Fruit fly (Drosophila melanogaster) whole organism, adult: Measurements from ENCODE around the gene dpr14.

Source experiments
- CG11617 ChIP-seq: fragments of 200-800 bp; sonication (Bioruptor generic); optimal IDR thresholded peaks from 2 replicates; lab custom pipeline; 2017; ENCODE audit warnings: mild to moderate bottlenecking, missing biosample characterization, missing genetic modification reagents, missing genetic modification characterization
- CG12768 ChIP-seq: fragments of 200-800 bp; sonication (Bioruptor generic); optimal IDR thresholded peaks from 2 replicates; lab custom pipeline; 2017; ENCODE audit warnings: missing biosample characterization, missing genetic modification characterization, mild to moderate bottlenecking, moderate library complexity, missing genetic modification reagents
- CG14711 ChIP-seq: fragments of 200-800 bp; sonication (Bioruptor generic); optimal IDR thresholded peaks from 2 replicates; lab custom pipeline; 2018; ENCODE audit warnings: missing biosample characterization, mild to moderate bottlenecking, missing genetic modification characterization, moderate library complexity
- CG1620 ChIP-seq: fragments of 200-800 bp; sonication (Bioruptor generic); optimal IDR thresholded peaks from 2 replicates; lab custom pipeline; 2016; ENCODE audit warnings: missing biosample characterization, missing genetic modification characterization
- CG33017 ChIP-seq: fragments of 200-800 bp; sonication (Bioruptor generic); optimal IDR thresholded peaks from 2 replicates; lab custom pipeline; 2018; ENCODE audit warnings: missing biosample characterization, mild to moderate bottlenecking, missing genetic modification characterization, moderate library complexity
- CG5204 ChIP-seq: fragments of 200-800 bp; sonication (Bioruptor generic); optimal IDR thresholded peaks from 2 replicates; lab custom pipeline; 2016; ENCODE audit warnings: missing biosample characterization, missing genetic modification characterization
- CG7045 ChIP-seq: fragments of 200-800 bp; sonication (Bioruptor generic); optimal IDR thresholded peaks from 2 replicates; lab custom pipeline; 2017; ENCODE audit warnings: missing biosample characterization, mild to moderate bottlenecking, missing genetic modification characterization
- CG7101 ChIP-seq: fragments of 200-800 bp; sonication (Bioruptor generic); optimal IDR thresholded peaks from 2 replicates; lab custom pipeline; 2018; ENCODE audit warnings: missing biosample characterization, mild to moderate bottlenecking, missing genetic modification characterization, moderate library complexity
- Clk ChIP-seq: fragments of 200-800 bp; sonication (Bioruptor generic); optimal IDR thresholded peaks from 2 replicates; lab custom pipeline; 2017; ENCODE audit warnings: missing biosample characterization, missing genetic modification characterization
- Crg-1 ChIP-seq: fragments of 200-800 bp; sonication (Bioruptor generic); optimal IDR thresholded peaks from 2 replicates; lab custom pipeline; 2016; ENCODE audit warnings: missing biosample characterization, missing genetic modification characterization
- Hr96 ChIP-seq: fragments of 200-800 bp; sonication (Bioruptor generic); optimal IDR thresholded peaks from 2 replicates; lab custom pipeline; 2016; ENCODE audit warnings: missing biosample characterization, missing genetic modification characterization
- Mnt ChIP-seq: fragments of 200-800 bp; sonication (Bioruptor generic); optimal IDR thresholded peaks from 2 replicates; lab custom pipeline; 2016; ENCODE audit warnings: missing biosample characterization, mild to moderate bottlenecking, missing genetic modification characterization
- bab1 ChIP-seq: fragments of 200-800 bp; sonication (Bioruptor generic); optimal IDR thresholded peaks from 3 replicates; lab custom pipeline; 2019; ENCODE audit warnings: missing biosample characterization, mild to moderate bottlenecking, missing genetic modification characterization, moderate library complexity
- cic ChIP-seq: fragments of 200-800 bp; sonication (Bioruptor generic); optimal IDR thresholded peaks from 2 replicates; lab custom pipeline; 2017; ENCODE audit warnings: missing biosample characterization, mild to moderate bottlenecking, missing genetic modification characterization, moderate library complexity
- cnc ChIP-seq, 2 experiments: fragments of >200 bp; optimal IDR thresholded peaks; 2 replicates each; lab custom pipeline; 2017
- kay ChIP-seq: fragments of 200-800 bp; sonication (Bioruptor generic); peaks from one replicate; lab custom pipeline; 2016; ENCODE audit warnings: missing biosample characterization, missing genetic modification characterization, borderline replicate concordance
- ovo ChIP-seq: fragments of 200-800 bp; sonication (Bioruptor generic); optimal IDR thresholded peaks from 2 replicates; lab custom pipeline; 2016; ENCODE audit warnings: missing biosample characterization, missing genetic modification characterization
- pad ChIP-seq: fragments of 200-800 bp; sonication (Bioruptor generic); optimal IDR thresholded peaks from 3 replicates; lab custom pipeline; 2017; ENCODE audit warnings: missing biosample characterization, missing genetic modification characterization, mild to moderate bottlenecking, moderate library complexity, missing genetic modification reagents
- tj ChIP-seq: fragments of 200-800 bp; sonication (Bioruptor generic); optimal IDR thresholded peaks from 3 replicates; lab custom pipeline; 2017; ENCODE audit warnings: missing biosample characterization, mild to moderate bottlenecking, missing genetic modification characterization, moderate library complexity
- toe ChIP-seq: fragments of 200-800 bp; sonication (Bioruptor generic); optimal IDR thresholded peaks from 2 replicates; lab custom pipeline; 2016; ENCODE audit warnings: missing biosample characterization, missing genetic modification characterization

The dpr14 gene

DNA sequence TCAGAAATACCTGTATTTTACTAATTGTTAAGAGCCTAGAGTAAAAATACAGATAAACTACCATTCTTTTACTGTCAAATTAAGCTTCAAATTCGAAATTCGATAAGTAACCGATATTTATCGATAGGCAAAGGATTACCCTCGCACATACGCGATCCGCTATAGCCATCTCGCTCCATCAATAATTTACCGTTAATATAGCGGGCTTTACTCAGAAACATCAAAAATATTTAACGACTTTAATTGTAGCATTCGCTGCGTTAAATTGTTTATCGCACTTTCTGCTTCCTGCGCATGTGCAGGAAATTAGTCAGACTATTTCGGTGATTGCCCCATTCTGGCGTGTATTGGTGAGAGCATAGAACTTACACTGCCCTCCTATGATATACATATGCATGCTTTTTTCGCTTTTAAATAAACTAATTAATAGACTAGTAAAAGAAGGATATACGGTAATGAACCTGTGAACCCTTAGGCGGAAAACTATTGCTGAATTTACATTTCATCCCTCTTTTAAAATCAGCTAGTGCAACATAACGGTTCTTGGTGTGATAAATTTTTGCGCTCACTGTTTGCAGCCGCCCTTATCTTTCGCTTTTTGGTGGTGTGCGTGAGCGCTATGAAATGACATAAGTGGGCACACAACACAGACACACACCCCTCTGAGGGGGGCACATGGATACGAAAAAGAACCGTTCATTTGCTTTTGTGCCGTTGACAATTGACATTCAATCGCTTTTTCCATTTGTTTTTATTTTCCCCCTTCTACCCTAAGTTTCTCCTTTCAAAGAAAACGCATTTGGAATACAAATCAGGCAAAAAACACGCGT is at the start of gene dpr14, which contains the start of gene spidey:
Gene dpr14, minus strand, starts transcription at position 48 of the 830 bp plus-strand sequence.
Gene spidey, plus strand, starts transcription at position 693 of the 830 bp plus-strand sequence.
- TF ChIP-seq CG12768 (GFP tag; lab: Kevin White, UChicago) = peak; percentile 84
- TF ChIP-seq cic (GFP tag; lab: Kevin White, UChicago) = peak; percentile 55
- TF ChIP-seq CG5204 = no peak
- TF ChIP-seq bab1 = peak; percentile 88
- TF ChIP-seq Hr96 = peak; percentile 95
- peak; percentile 84 for TF ChIP-seq Mnt
- TF ChIP-seq toe (GFP tag; lab: Kevin White, UChicago) = peak; percentile 69
- TF ChIP-seq CG33017 (tag; lab: Kevin White, UChicago) = peak; percentile 78
- peak; percentile 99 for TF ChIP-seq ovo (GFP tag; lab: Kevin White, UChicago)
- TF ChIP-seq pad (GFP tag; lab: Kevin White, UChicago) = peak; percentile 99
- peak; percentile 92 for TF ChIP-seq CG7101
- no peak for TF ChIP-seq tj (GFP tag; lab: Kevin White, UChicago)
- peak; percentile 81 for TF ChIP-seq CG7045 (GFP tag; lab: Kevin White, UChicago)
- TF ChIP-seq CG14711 (tag; lab: Kevin White, UChicago) = peak; percentile 87
- peak; percentile 72 for TF ChIP-seq Clk
- TF ChIP-seq cnc (optimal IDR thresholded peaks at IDR 0.05; lab: Kevin White, UChicago) = no peak
- peak; percentile 71 for TF ChIP-seq Crg-1 (GFP tag; lab: Kevin White, UChicago)
- peak; percentile 2 for TF ChIP-seq kay (GFP tag; lab: Kevin White, UChicago)
- peak; percentile 89 for TF ChIP-seq CG11617 (GFP tag; lab: Kevin White, UChicago)
- peak; percentile 86 for TF ChIP-seq CG1620 (GFP tag; lab: Kevin White, UChicago)

DNA sequence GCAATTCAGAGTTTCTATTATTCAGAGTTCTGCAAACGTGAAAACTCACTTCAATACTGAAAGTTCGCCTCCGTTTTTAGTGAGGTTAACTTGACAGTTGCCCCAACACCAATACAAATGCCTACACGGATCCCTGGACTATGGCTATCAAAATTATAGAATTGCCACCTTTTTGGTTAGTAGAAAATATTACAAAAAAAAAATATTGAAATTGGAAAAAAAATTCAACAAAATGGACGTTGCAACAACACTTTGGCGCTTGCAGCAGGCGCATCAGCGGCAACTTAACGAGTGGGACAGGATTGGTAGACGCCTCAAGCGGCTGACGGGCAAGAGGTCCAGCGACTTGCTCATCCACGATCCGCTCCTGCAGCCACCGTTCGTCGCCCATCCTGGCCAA is 47.8 kb upstream of the dpr14 start, which contains the start of the genes CG15332 and CG15330:
Gene CG15332, minus strand, starts transcription at position 101 of the 400 bp plus-strand sequence.
Gene CG15330, plus strand, starts transcription at position 175 of the 400 bp plus-strand sequence.
- TF ChIP-seq Mnt (no peak), kay (GFP tag; lab: Kevin White, UChicago) (no peak), CG12768 (GFP tag; lab: Kevin White, UChicago) (no peak), CG14711 (tag; lab: Kevin White, UChicago) (no peak), tj (GFP tag; lab: Kevin White, UChicago) (no peak), CG5204 (no peak), Crg-1 (GFP tag; lab: Kevin White, UChicago) (no peak), Hr96 (no peak), ovo (GFP tag; lab: Kevin White, UChicago) (no peak), cic (GFP tag; lab: Kevin White, UChicago) (no peak), CG7101 (no peak), CG1620 (GFP tag; lab: Kevin White, UChicago) (no peak), bab1 (no peak)

DNA sequence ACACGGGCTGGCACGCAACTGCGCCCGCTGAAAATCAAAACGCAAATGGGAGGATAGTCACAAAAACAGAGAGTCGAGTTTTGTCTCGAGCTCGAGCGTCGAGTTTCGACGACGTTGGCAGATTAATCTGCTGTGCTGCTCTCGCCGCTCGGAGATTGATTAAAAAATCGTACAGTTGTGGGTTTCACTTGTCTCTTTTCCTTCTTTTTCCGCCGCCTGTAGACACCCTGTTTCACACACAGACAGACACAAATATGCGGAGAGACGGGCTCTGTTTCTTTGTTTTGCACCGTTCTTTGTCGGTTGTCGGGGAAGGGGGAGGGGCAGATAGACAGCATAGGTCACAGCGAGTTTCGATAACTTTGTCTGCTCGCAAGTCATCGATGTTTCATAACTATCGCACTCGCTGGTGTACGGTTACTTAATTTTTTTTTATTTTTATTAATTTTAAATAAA is 38.8 kb upstream of the dpr14 start, which contains the start of gene orion:
Gene orion, minus strand, starts transcription at position 51 of the 456 bp plus-strand sequence.
- TF ChIP-seq CG1620 (GFP tag; lab: Kevin White, UChicago) (no peak), CG11617 (GFP tag; lab: Kevin White, UChicago) (peak; percentile 27), pad (GFP tag; lab: Kevin White, UChicago) (peak; percentile 91), ovo (GFP tag; lab: Kevin White, UChicago) (peak; percentile 6), cic (GFP tag; lab: Kevin White, UChicago) (no peak), Clk (no peak), bab1 (peak; percentile 76), CG14711 (tag; lab: Kevin White, UChicago) (peak; percentile 6), Mnt (peak; percentile 16), cnc (optimal IDR thresholded peaks at IDR 0.05; lab: Kevin White, UChicago) (no peak), tj (GFP tag; lab: Kevin White, UChicago) (peak; percentile 95)

DNA sequence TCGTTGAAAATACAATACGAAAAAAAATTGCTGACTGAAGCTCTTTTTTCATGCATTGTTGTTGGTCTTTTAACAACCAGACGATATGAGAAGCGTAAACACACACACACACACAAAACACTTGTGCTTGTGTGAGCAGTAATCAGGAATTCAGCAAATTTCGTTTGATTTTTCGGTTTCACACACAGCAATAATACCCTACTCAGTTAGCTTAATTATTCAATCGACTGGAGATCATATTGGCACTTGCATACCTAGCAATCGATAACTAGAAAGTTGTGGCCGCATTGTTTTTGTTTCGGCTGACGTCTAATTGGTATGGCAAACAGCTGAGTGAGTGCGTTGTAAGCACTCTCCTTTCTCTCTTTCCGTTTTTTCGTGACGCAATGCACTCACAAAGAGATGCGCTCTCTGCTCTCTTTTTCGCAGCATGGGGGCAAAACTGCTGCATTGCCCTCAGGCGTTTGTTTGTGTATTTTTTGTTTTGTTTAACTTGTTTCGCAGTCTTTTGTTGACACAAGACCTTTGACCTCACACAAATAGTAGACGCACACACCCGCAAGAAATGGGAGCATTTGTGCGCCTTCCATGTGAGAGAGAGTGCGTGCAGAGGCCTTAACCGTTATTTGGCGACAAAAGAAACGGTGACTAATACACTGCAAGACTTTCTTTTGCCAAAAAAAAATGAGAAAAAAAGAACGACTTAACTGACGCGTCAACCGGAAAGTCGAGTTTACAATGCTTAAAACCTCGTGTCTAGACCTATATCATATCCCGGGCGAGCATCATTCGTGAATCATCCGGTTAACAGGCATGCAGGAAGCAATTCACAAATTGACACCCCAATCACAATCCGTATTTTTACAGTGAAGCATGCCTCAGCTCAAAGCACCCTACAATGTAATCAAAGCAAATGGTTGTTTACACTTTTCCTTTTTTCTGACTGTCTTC is 37.0 kb upstream of the dpr14 start:
- TF ChIP-seq cnc (optimal IDR thresholded peaks at IDR 0.05; lab: Kevin White, UChicago) (no peak), CG5204 (no peak), CG7045 (GFP tag; lab: Kevin White, UChicago) (peak; percentile 33), Crg-1 (GFP tag; lab: Kevin White, UChicago) (no peak), ovo (GFP tag; lab: Kevin White, UChicago) (peak; percentile 95), cic (GFP tag; lab: Kevin White, UChicago) (peak; percentile 73), CG12768 (GFP tag; lab: Kevin White, UChicago) (no peak), CG33017 (tag; lab: Kevin White, UChicago) (no peak), tj (GFP tag; lab: Kevin White, UChicago) (peak; percentile 100), Clk (no peak), kay (GFP tag; lab: Kevin White, UChicago) (no peak), CG11617 (GFP tag; lab: Kevin White, UChicago) (peak; percentile 15), bab1 (peak; percentile 72), Mnt (no peak), CG7101 (peak; percentile 37), toe (GFP tag; lab: Kevin White, UChicago) (peak; percentile 24), Hr96 (no peak), CG14711 (tag; lab: Kevin White, UChicago) (peak; percentile 53), pad (GFP tag; lab: Kevin White, UChicago) (peak; percentile 61), CG1620 (GFP tag; lab: Kevin White, UChicago) (no peak)
